Worm (Caenorhabditis elegans) whole organism, L3 larva: Measurements from ENCODE around the gene Y43C5A.2.

Experiments
- ceh-16 ChIP-seq: sonication (generic microtip); optimal IDR thresholded peaks from 2 replicates; lab custom pipeline; 2017; ENCODE audit warnings: missing biosample characterization, missing genetic modification characterization
- fkh-2 ChIP-seq: fragments of 150-350 bp; optimal IDR thresholded peaks from 2 replicates; lab custom pipeline; 2014; ENCODE audit warnings: missing biosample characterization, missing genetic modification reagents, missing genetic modification characterization
- jun-1 ChIP-seq: fragments of 150-350 bp; optimal IDR thresholded peaks from 2 replicates; lab custom pipeline; 2014; ENCODE audit warnings: missing biosample characterization, missing genetic modification reagents, missing genetic modification characterization
- lin-15B ChIP-seq: fragments of 150-350 bp; optimal IDR thresholded peaks from 2 replicates; lab custom pipeline; 2014; ENCODE audit warnings: missing biosample characterization, missing genetic modification characterization
- mdl-1 ChIP-seq: fragments of 150-350 bp; optimal IDR thresholded peaks from 2 replicates; lab custom pipeline; 2014; ENCODE audit warnings: missing biosample characterization, missing genetic modification characterization
- nhr-11 ChIP-seq: fragments of 150-350 bp; optimal IDR thresholded peaks from 2 replicates; lab custom pipeline; 2014; ENCODE audit warnings: missing biosample characterization, missing genetic modification characterization
- nhr-25 ChIP-seq: sonication (generic microtip); optimal IDR thresholded peaks from 2 replicates; lab custom pipeline; 2017; ENCODE audit warnings: missing biosample characterization, missing genetic modification characterization
- pqm-1 ChIP-seq: fragments of 150-350 bp; optimal IDR thresholded peaks from 2 replicates; lab custom pipeline; 2017; ENCODE audit warnings: missing biosample characterization, missing genetic modification characterization, inconsistent platforms
- sea-2 ChIP-seq: fragments of 150-350 bp; sonication (generic microtip); optimal IDR thresholded peaks from 4 replicates; lab custom pipeline; 2014; ENCODE audit warnings: missing biosample characterization, missing genetic modification reagents, missing genetic modification characterization
- tbx-2 ChIP-seq: sonication (generic microtip); optimal IDR thresholded peaks from 2 replicates; lab custom pipeline; 2016; ENCODE audit warnings: mild to moderate bottlenecking, missing genetic modification characterization, missing compliant biosample characterization
- ztf-11 ChIP-seq: fragments of 150-350 bp; optimal IDR thresholded peaks from 2 replicates; lab custom pipeline; 2014; ENCODE audit warnings: missing biosample characterization, missing genetic modification characterization

ce11 chrIV:10302203-10302602, 32.5 kb downstream of the Y43C5A.2 start, which contains the start of gene R09E10.5:
- no peak for TF ChIP-seq mdl-1
- no peak for TF ChIP-seq fkh-2 (tag; lab: Kevin White, UChicago)
- TF ChIP-seq pqm-1 (tag; lab: Kevin White, UChicago), result no peak
- TF ChIP-seq lin-15B (tag; lab: Kevin White, UChicago), result no peak
- no peak for TF ChIP-seq nhr-11 (tag; lab: Kevin White, UChicago)
- TF ChIP-seq tbx-2 (tag; lab: Kevin White, UChicago), result no peak
- no peak for TF ChIP-seq sea-2 (GFP tag; lab: Kevin White, UChicago)
- TF ChIP-seq ztf-11 (tag; lab: Kevin White, UChicago), result no peak
- TF ChIP-seq ceh-16 (tag; lab: Kevin White, UChicago), result no peak
- TF ChIP-seq nhr-25 (tag; lab: Kevin White, UChicago), result no peak
- no peak for TF ChIP-seq jun-1 (tag; lab: Kevin White, UChicago)
